Worm (Caenorhabditis elegans) whole organism, mixed stage, embryonic: ENCODE measurements around the gene ncs-3.

Experiments
- M03D4.4 ChIP-seq: sonication (generic microtip); optimal IDR thresholded peaks from 2 replicates; lab custom pipeline; 2017; ENCODE audit warnings: mild to moderate bottlenecking, missing genetic modification characterization, missing compliant biosample characterization
- bed-3 ChIP-seq: fragments of 200-800 bp; sonication (Bioruptor generic); optimal IDR thresholded peaks from 3 replicates; lab custom pipeline; 2018; ENCODE audit warnings: mild to moderate bottlenecking, missing genetic modification characterization, moderate library complexity, missing compliant biosample characterization
- blmp-1 ChIP-seq: fragments of 150-350 bp; optimal IDR thresholded peaks from 2 replicates; lab custom pipeline; 2014; ENCODE audit warnings: missing biosample characterization, missing genetic modification characterization
- ceh-39 ChIP-seq: fragments of 150-350 bp; optimal IDR thresholded peaks from 2 replicates; lab custom pipeline; 2014; ENCODE audit warnings: missing biosample characterization, missing genetic modification characterization
- ces-1 ChIP-seq: fragments of 150-350 bp; optimal IDR thresholded peaks from 2 replicates; lab custom pipeline; 2014; ENCODE audit warnings: missing biosample characterization, missing genetic modification reagents, missing genetic modification characterization
- cnd-1 ChIP-seq: fragments of 200-800 bp; sonication (Bioruptor generic); optimal IDR thresholded peaks from 2 replicates; lab custom pipeline; 2018; ENCODE audit warnings: mild to moderate bottlenecking, missing genetic modification characterization, missing compliant biosample characterization
- drap-1 ChIP-seq: fragments of 200-800 bp; sonication (Bioruptor generic); optimal IDR thresholded peaks from 3 replicates; lab custom pipeline; 2018; ENCODE audit warnings: mild to moderate bottlenecking, missing genetic modification characterization, missing compliant biosample characterization
- elt-1 ChIP-seq: sonication (generic microtip); optimal IDR thresholded peaks from 2 replicates; lab custom pipeline; 2017; ENCODE audit warnings: missing genetic modification characterization, mild to moderate bottlenecking, missing compliant biosample characterization, antibody characterized with exemption, moderate library complexity, borderline replicate concordance; ENCODE audit not compliant: insufficient read depth
- elt-3 ChIP-seq: fragments of 150-350 bp; optimal IDR thresholded peaks from 2 replicates; lab custom pipeline; 2014; ENCODE audit warnings: missing biosample characterization, missing genetic modification characterization
- flh-1 ChIP-seq: fragments of 200-800 bp; sonication (Bioruptor generic); optimal IDR thresholded peaks from 2 replicates; lab custom pipeline; 2018; ENCODE audit warnings: mild to moderate bottlenecking, missing genetic modification characterization, moderate library complexity, missing compliant biosample characterization
- ham-2 ChIP-seq: fragments of 200-800 bp; sonication (Bioruptor generic); optimal IDR thresholded peaks from 2 replicates; lab custom pipeline; 2018; ENCODE audit warnings: mild to moderate bottlenecking, missing genetic modification characterization, missing compliant biosample characterization
- hlh-1 ChIP-seq: fragments of 150-350 bp; optimal IDR thresholded peaks from 2 replicates; lab custom pipeline; 2014; ENCODE audit warnings: missing biosample characterization, missing genetic modification reagents, missing genetic modification characterization
- lin-13 ChIP-seq: fragments of 150-350 bp; optimal IDR thresholded peaks from 2 replicates; lab custom pipeline; 2014; ENCODE audit warnings: missing biosample characterization, missing genetic modification characterization
- lsy-2 ChIP-seq: fragments of 150-350 bp; optimal IDR thresholded peaks from 2 replicates; lab custom pipeline; 2014; ENCODE audit warnings: missing biosample characterization, missing genetic modification characterization
- mls-2 ChIP-seq: sonication (generic microtip); optimal IDR thresholded peaks from 2 replicates; lab custom pipeline; 2016; ENCODE audit warnings: mild to moderate bottlenecking, missing genetic modification characterization, moderate library complexity, missing compliant biosample characterization
- nhr-12 ChIP-seq: fragments of 150-350 bp; optimal IDR thresholded peaks from 2 replicates; lab custom pipeline; 2014; ENCODE audit warnings: missing biosample characterization, missing genetic modification characterization
- nhr-237 ChIP-seq: fragments of 150-350 bp; optimal IDR thresholded peaks from 2 replicates; lab custom pipeline; 2014; ENCODE audit warnings: missing biosample characterization, missing genetic modification characterization
- nhr-28 ChIP-seq: fragments of 150-350 bp; optimal IDR thresholded peaks from 2 replicates; lab custom pipeline; 2014; ENCODE audit warnings: missing biosample characterization, missing genetic modification characterization
- nhr-76 ChIP-seq: sonication (generic microtip); optimal IDR thresholded peaks from 2 replicates; lab custom pipeline; 2017; ENCODE audit warnings: missing biosample characterization, missing genetic modification characterization
- sem-2 ChIP-seq: fragments of 200-800 bp; sonication (Bioruptor generic); optimal IDR thresholded peaks from 2 replicates; lab custom pipeline; 2018; ENCODE audit warnings: mild to moderate bottlenecking, missing genetic modification characterization, missing compliant biosample characterization
- snpc-4 ChIP-seq: fragments of 150-350 bp; optimal IDR thresholded peaks from 2 replicates; lab custom pipeline; 2014; ENCODE audit warnings: missing biosample characterization, missing genetic modification characterization
- sptf-1 ChIP-seq: sonication (generic microtip); optimal IDR thresholded peaks from 2 replicates; lab custom pipeline; 2017; ENCODE audit warnings: mild to moderate bottlenecking, missing genetic modification characterization, moderate library complexity, missing compliant biosample characterization
- unc-120 ChIP-seq: sonication (generic microtip); optimal IDR thresholded peaks from 2 replicates; lab custom pipeline; 2017; ENCODE audit warnings: missing genetic modification characterization, missing compliant biosample characterization; ENCODE audit not compliant: poor library complexity, severe bottlenecking
- unc-39 ChIP-seq: fragments of 150-350 bp; optimal IDR thresholded peaks from 2 replicates; lab custom pipeline; 2014; ENCODE audit warnings: missing biosample characterization, missing genetic modification characterization
- unc-62 ChIP-seq: fragments of 150-350 bp; optimal IDR thresholded peaks from 2 replicates; lab custom pipeline; 2014; ENCODE audit warnings: missing biosample characterization, missing genetic modification reagents, missing genetic modification characterization
- zip-8 ChIP-seq: fragments of 150-350 bp; optimal IDR thresholded peaks from 2 replicates; lab custom pipeline; 2014; ENCODE audit warnings: missing biosample characterization, missing genetic modification characterization
- ztf-11 ChIP-seq: fragments of 150-350 bp; optimal IDR thresholded peaks from 2 replicates; lab custom pipeline; 2014; ENCODE audit warnings: missing biosample characterization, missing genetic modification characterization

The ncs-3 gene

DNA sequence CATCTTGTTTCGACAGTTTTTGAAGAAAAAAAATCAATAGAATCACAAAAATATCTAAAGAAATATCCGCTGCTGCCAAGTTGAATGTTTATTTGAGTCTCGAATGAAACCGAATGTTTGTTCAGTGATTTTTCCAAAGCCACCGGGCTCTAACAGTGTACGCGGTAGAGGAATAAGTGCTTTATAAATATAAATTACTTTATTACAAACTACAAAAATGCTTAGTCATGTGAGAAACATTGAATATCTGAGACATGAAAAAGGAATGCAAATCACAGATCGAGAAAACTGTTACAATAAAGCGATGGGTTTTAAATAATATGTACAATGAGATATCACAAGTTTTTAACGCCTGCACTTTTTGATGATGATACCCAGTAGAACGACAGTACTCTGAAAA, 15.5 kb upstream of the ncs-3 start, which contains the start of gene F55A4.7:
TSS of gene F55A4.7 (minus strand) at position 101 of the 400 bp plus-strand sequence.
- TF ChIP-seq sptf-1 (no peak), unc-39 (no peak), blmp-1 (no peak), unc-120 (tag; lab: Kevin White, UChicago) (no peak), ztf-11 (tag; lab: Kevin White, UChicago) (no peak), zip-8 (tag; lab: Kevin White, UChicago) (no peak), nhr-12 (tag; lab: Kevin White, UChicago) (no peak), ceh-39 (tag; lab: Kevin White, UChicago) (no peak), bed-3 (GFP tag; lab: Kevin White, UChicago) (no peak), M03D4.4 (tag; lab: Kevin White, UChicago) (no peak), elt-1 (tag; lab: Kevin White, UChicago) (no peak), unc-62 (no peak), nhr-28 (tag; lab: Kevin White, UChicago) (no peak)

DNA sequence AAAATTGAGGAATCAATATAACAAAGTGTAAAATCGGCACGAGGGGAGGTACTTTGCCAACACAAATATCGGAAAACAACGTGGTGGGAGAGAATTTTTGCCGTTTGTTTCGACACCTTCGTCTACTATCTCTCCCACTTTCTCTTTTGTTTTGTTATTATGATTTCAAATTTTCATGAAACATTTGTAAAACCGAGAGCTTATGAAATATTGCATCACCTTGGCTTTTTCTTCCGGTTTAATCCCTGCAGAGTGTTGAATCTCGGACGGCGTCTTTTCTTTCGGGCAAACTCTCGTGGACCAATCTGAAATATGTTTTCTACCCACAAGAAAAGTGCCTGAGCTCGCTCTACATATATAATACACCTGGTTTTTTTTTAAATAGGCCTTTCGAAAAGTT, 9.6 kb upstream of the ncs-3 start:
- TF ChIP-seq ham-2 (no peak), cnd-1 (no peak), nhr-237 (tag; lab: Kevin White, UChicago) (no peak), sem-2 (no peak), nhr-12 (tag; lab: Kevin White, UChicago) (no peak)

ce11 chrX:1046156-1046831, 7.6 kb upstream of the ncs-3 start, which contains the start of gene vpat-1:
Gene vpat-1 (minus strand): TSS chrX:1046206.
- TF ChIP-seq elt-3, result no peak
- no peak for TF ChIP-seq lsy-2 (tag; lab: Kevin White, UChicago)
- no peak for TF ChIP-seq snpc-4 (tag; lab: Kevin White, UChicago)
- no peak for TF ChIP-seq nhr-237 (tag; lab: Kevin White, UChicago)
- TF ChIP-seq unc-39, result no peak
- no peak for TF ChIP-seq unc-120 (tag; lab: Kevin White, UChicago)
- no peak for TF ChIP-seq nhr-76 (tag; lab: Kevin White, UChicago)
- TF ChIP-seq drap-1 (GFP tag; lab: Kevin White, UChicago), result no peak
- no peak for TF ChIP-seq M03D4.4 (tag; lab: Kevin White, UChicago)
- no peak for TF ChIP-seq mls-2
- TF ChIP-seq flh-1 (GFP tag; lab: Kevin White, UChicago), result no peak
- no peak for TF ChIP-seq lin-13 (tag; lab: Kevin White, UChicago)

- TF ChIP-seq unc-62 (peak; percentile 79), unc-120 (tag; lab: Kevin White, UChicago) (peak; percentile 1), M03D4.4 (tag; lab: Kevin White, UChicago) (no peak)
Measured at ce11 chrX:1051041-1051440, 2.8 kb upstream of the ncs-3 start.

DNA sequence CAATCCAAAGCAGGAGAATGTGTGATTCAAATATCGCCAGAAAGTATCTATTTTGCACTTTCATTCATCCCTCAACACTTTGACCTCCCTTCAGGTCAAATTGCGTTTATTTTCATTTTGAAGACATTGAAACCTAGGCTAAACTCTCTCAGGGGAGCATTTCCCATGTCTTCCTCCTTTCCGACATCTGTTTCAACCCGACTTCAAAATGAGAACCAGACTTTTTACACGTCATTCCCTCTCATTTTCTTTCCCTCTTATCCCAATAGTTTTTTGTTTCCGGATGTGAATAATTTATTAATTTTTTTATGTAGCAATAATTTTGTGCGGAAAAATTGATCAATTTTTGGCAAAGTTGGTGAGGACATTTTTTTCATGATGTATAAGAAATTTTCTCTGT, 921 bp upstream of the ncs-3 start:
- TF ChIP-seq mls-2 (no peak), ces-1 (GFP tag; lab: Kevin White, UChicago) (no peak), unc-120 (tag; lab: Kevin White, UChicago) (no peak), zip-8 (tag; lab: Kevin White, UChicago) (no peak), hlh-1 (tag; lab: Kevin White, UChicago) (no peak), nhr-76 (tag; lab: Kevin White, UChicago) (no peak), nhr-237 (tag; lab: Kevin White, UChicago) (no peak)

- TF ChIP-seq cnd-1 (no peak), ces-1 (GFP tag; lab: Kevin White, UChicago) (peak; percentile 95)
Measured at ce11 chrX:1057821-1058377, 4.0 kb downstream of the ncs-3 start.
